Fruit fly (Drosophila melanogaster) whole organism, embryonic: ENCODE data around the gene CG45218.

ENCODE experiments used
- CG12236 ChIP-seq: fragments of 200-800 bp; sonication (Bioruptor generic); optimal IDR thresholded peaks from 2 replicates; lab custom pipeline; 2016; ENCODE audit warnings: missing biosample characterization, missing genetic modification characterization
- CG17612 ChIP-seq: fragments of 200-800 bp; sonication (Bioruptor generic); IDR thresholded peaks from 2 replicates; pipeline ENCODE4 v1.3.6; 2022; ENCODE audit warnings: missing biosample characterization, missing genetic modification characterization
- Drgx ChIP-seq: fragments of 200-800 bp; sonication (Bioruptor generic); IDR thresholded peaks from 2 replicates; pipeline ENCODE4 v1.3.6; 2022; ENCODE audit warnings: missing biosample characterization, missing genetic modification characterization
- eve ChIP-seq, 2 experiments: fragments of >200 bp; optimal IDR thresholded peaks; 2 replicates each; lab custom pipeline; 2017; ENCODE audit warnings: missing biosample characterization in 2 of 2, missing genetic modification characterization in 2 of 2
- nerfin-2 ChIP-seq: fragments of 200-800 bp; sonication (Bioruptor generic); IDR thresholded peaks from 2 replicates; pipeline ENCODE4 v1.3.6; 2022; ENCODE audit warnings: missing biosample characterization, missing genetic modification characterization; ENCODE audit not compliant: partially characterized antibody
- shn ChIP-seq: fragments of 200-800 bp; sonication (Bioruptor generic); optimal IDR thresholded peaks from 3 replicates; lab custom pipeline; 2016; ENCODE audit warnings: missing biosample characterization, missing genetic modification characterization
- wor ChIP-seq: fragments of 200-800 bp; sonication (Bioruptor generic); IDR thresholded peaks from 2 replicates; pipeline ENCODE4 v1.3.6; 2022; ENCODE audit warnings: missing biosample characterization, missing genetic modification characterization

DNA sequence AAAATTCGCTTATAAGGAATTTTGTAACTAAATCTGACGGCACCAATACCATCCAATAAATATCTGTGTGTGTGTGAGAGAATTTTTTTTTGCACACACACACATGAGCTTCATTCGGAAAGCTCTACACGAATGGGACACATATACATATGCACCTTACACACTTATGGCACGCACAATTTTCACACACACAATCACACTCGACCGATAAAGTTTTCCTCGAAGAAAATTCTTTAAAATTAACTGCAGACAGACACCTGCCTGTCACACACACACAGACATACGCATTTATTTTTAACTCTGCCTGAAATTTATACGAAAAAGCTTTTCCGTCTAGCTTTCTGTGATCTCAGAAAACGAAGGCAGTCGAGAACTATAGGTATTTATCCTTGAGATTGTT lies 20.1 kb upstream of the CG45218 start:
- TF ChIP-seq wor (no peak), nerfin-2 (GFP tag; lab: Robert Waterston, UW) (no peak), CG17612 (no peak), CG12236 (GFP tag; lab: Kevin White, UChicago) (no peak), eve (GFP tag; optimal IDR thresholded peaks at IDR 0.05; lab: Kevin White, UChicago) (no peak), Drgx (GFP tag; lab: Robert Waterston, UW) (no peak), shn (GFP tag; lab: Kevin White, UChicago) (no peak)
